Worm (Caenorhabditis elegans) whole organism, late embryonic: ENCODE results near the gene C04G6.11.

ENCODE experiments used
- elt-2 ChIP-seq: sonication (generic microtip); optimal IDR thresholded peaks from 2 replicates; lab custom pipeline; 2016; ENCODE audit warnings: missing genetic modification reagents, missing genetic modification characterization, missing compliant biosample characterization
- mec-3 ChIP-seq: sonication (generic microtip); optimal IDR thresholded peaks from 2 replicates; lab custom pipeline; 2016; ENCODE audit warnings: borderline replicate concordance, missing genetic modification characterization, missing compliant biosample characterization
- sox-2 ChIP-seq: fragments of 200-800 bp; sonication (Bioruptor generic); IDR thresholded peaks from 2 replicates; pipeline ENCODE4 v1.3.6; 2022; ENCODE audit warnings: missing genetic modification reagents, missing genetic modification characterization, missing compliant biosample characterization
- tbx-7 ChIP-seq: sonication (generic microtip); optimal IDR thresholded peaks from 2 replicates; lab custom pipeline; 2016; ENCODE audit warnings: missing genotype, missing genetic modification characterization, missing compliant biosample characterization
- unc-3 ChIP-seq, 2 experiments: fragments of 200-800 bp in 1 of 2; sonication (Bioruptor generic) in 1 of 2; sonication (generic microtip) in 1 of 2; conservative IDR thresholded peaks in 1 of 2; optimal IDR thresholded peaks in 1 of 2; 2 replicates each; pipeline versions ENCODE4 v1.3.6 to Lab custom; 2016 to 2022; ENCODE audit warnings: missing compliant biosample characterization in 2 of 2, missing genetic modification characterization in 2 of 2, missing genetic modification reagents in 1 of 2
- ztf-16 ChIP-seq: sonication (generic microtip); optimal IDR thresholded peaks from 2 replicates; lab custom pipeline; 2017; ENCODE audit warnings: missing genetic modification characterization, missing compliant biosample characterization

DNA sequence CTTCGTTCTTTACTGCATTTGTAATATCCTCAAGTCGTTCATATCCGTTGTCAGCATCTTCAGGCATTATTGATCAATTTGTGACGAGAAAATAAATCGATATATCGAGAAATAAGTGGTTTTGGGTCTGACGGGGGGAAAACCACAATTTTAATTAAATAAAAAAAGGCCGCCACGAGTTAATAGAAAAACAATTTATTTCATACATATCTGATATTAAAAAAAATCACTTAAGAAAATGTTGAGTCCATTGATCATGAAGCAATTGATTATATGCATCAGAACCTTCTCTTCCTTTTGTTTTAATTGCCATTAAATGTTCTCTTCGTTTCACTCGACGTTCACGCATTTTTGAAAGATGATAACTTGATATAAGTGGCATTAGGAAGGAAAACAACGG lies 44.7 kb upstream of the C04G6.11 start, which contains the start of gene F58A6.5:
- TF ChIP-seq mec-3 (tag; lab: Kevin White, UChicago) (no peak), unc-3 (GFP tag; conservative IDR thresholded peaks at IDR 0.05; lab: Robert Waterston, UW) (no peak), unc-3 (tag; optimal IDR thresholded peaks at IDR 0.05; lab: Kevin White, UChicago) (no peak), elt-2 (tag; lab: Kevin White, UChicago) (no peak), tbx-7 (tag; lab: Kevin White, UChicago) (no peak), ztf-16 (no peak), sox-2 (no peak)
